Worm (Caenorhabditis elegans) whole organism, young adult: ENCODE measurements around the gene Y44A6D.5.

ENCODE experiments used
- F10E7.11 ChIP-seq: sonication (generic microtip); optimal IDR thresholded peaks from 2 replicates; lab custom pipeline; 2017; ENCODE audit warnings: mild to moderate bottlenecking, missing genetic modification characterization, moderate library complexity, missing compliant biosample characterization
- F22D6.2 ChIP-seq: sonication (generic microtip); optimal IDR thresholded peaks from 2 replicates; lab custom pipeline; 2016; ENCODE audit warnings: mild to moderate bottlenecking, missing genetic modification characterization, missing compliant biosample characterization
- F23B12.7 ChIP-seq: sonication (generic microtip); optimal IDR thresholded peaks from 2 replicates; lab custom pipeline; 2017; ENCODE audit warnings: missing genetic modification characterization, mild to moderate bottlenecking, missing compliant biosample characterization, antibody characterized with exemption, moderate library complexity; ENCODE audit not compliant: insufficient read depth
- F52B5.7 ChIP-seq: sonication (generic microtip); optimal IDR thresholded peaks from 2 replicates; lab custom pipeline; 2016; ENCODE audit warnings: mild to moderate bottlenecking, missing genetic modification characterization, missing compliant biosample characterization
- F57A8.1 ChIP-seq: fragments of 200-800 bp; sonication (Bioruptor generic); optimal IDR thresholded peaks from 2 replicates; lab custom pipeline; 2018; ENCODE audit warnings: mild to moderate bottlenecking, missing genetic modification characterization, moderate library complexity, missing compliant biosample characterization
- Y53F4B.3 ChIP-seq: fragments of 200-800 bp; sonication (Bioruptor generic); IDR thresholded peaks from 2 replicates; pipeline ENCODE4 v1.3.6; 2022; ENCODE audit warnings: missing genetic modification reagents, missing genetic modification characterization, missing compliant biosample characterization
- Y79H2A.3 ChIP-seq: fragments of 200-800 bp; sonication (Bioruptor generic); conservative IDR thresholded peaks from 2 replicates; pipeline ENCODE4 v1.3.6; 2022; ENCODE audit warnings: missing genetic modification reagents, missing genetic modification characterization, missing compliant biosample characterization
- ama-1 ChIP-seq, 3 experiments: fragments of 150-350 bp in 1 of 3; sonication (generic microtip) in 2 of 3; optimal IDR thresholded peaks; 2 replicates each; lab custom pipeline; 2014 to 2018; ENCODE audit warnings: missing biosample characterization in 2 of 3, missing genetic modification characterization in 2 of 3, missing genetic modification reagents in 2 of 3
- athp-1 ChIP-seq: sonication (generic microtip); optimal IDR thresholded peaks from 2 replicates; lab custom pipeline; 2017; ENCODE audit warnings: mild to moderate bottlenecking, missing genetic modification characterization, missing compliant biosample characterization
- attf-6 ChIP-seq: fragments of 200-800 bp; sonication (Bioruptor generic); IDR thresholded peaks from 2 replicates; pipeline ENCODE4 v1.3.6; 2022; ENCODE audit warnings: missing genetic modification reagents, missing genetic modification characterization, missing compliant biosample characterization
- ccch-3 ChIP-seq: fragments of 200-800 bp; sonication (Bioruptor generic); optimal IDR thresholded peaks from 2 replicates; lab custom pipeline; 2018; ENCODE audit warnings: mild to moderate bottlenecking, missing genetic modification characterization, missing compliant biosample characterization
- cebp-1 ChIP-seq, 2 experiments: fragments of 200-800 bp in 1 of 2; sonication (Bioruptor generic) in 1 of 2; sonication (generic microtip) in 1 of 2; IDR thresholded peaks in 1 of 2; optimal IDR thresholded peaks in 1 of 2; 2 replicates each; pipeline versions ENCODE4 v1.3.6 to Lab custom; 2017 to 2022; ENCODE audit warnings: missing compliant biosample characterization in 2 of 2, missing genetic modification characterization in 2 of 2, mild to moderate bottlenecking in 1 of 2, missing genetic modification reagents in 1 of 2, moderate library complexity in 1 of 2
- cebp-2 ChIP-seq: fragments of 200-800 bp; sonication (Bioruptor generic); IDR thresholded peaks from 2 replicates; pipeline ENCODE4 v1.3.6; 2022; ENCODE audit warnings: missing genetic modification characterization, missing compliant biosample characterization
- chd-7 ChIP-seq: sonication (generic microtip); optimal IDR thresholded peaks from 2 replicates; lab custom pipeline; 2016; ENCODE audit warnings: mild to moderate bottlenecking, missing genetic modification characterization, moderate library complexity, missing compliant biosample characterization
- efl-1 ChIP-seq: fragments of 150-350 bp; optimal IDR thresholded peaks from 2 replicates; lab custom pipeline; 2014; ENCODE audit warnings: missing biosample characterization, missing genetic modification reagents, missing genetic modification characterization
- egl-18 ChIP-seq: fragments of 200-800 bp; sonication (Bioruptor generic); IDR thresholded peaks from 2 replicates; pipeline ENCODE4 v1.3.6; 2022; ENCODE audit warnings: missing genetic modification reagents, missing genetic modification characterization, missing compliant biosample characterization
- egrh-3 ChIP-seq: fragments of 200-800 bp; sonication (Bioruptor generic); IDR thresholded peaks from 2 replicates; pipeline ENCODE4 v1.3.6; 2022; ENCODE audit warnings: missing genetic modification reagents, missing genetic modification characterization, missing compliant biosample characterization
- ets-4 ChIP-seq: fragments of 200-800 bp; sonication (Bioruptor generic); optimal IDR thresholded peaks from 2 replicates; lab custom pipeline; 2018; ENCODE audit warnings: mild to moderate bottlenecking, missing genetic modification characterization, missing compliant biosample characterization
- fkh-3 ChIP-seq: sonication (generic microtip); optimal IDR thresholded peaks from 2 replicates; lab custom pipeline; 2016; ENCODE audit warnings: mild to moderate bottlenecking, missing genetic modification characterization, missing compliant biosample characterization
- hrde-1 ChIP-seq: sonication (generic microtip); optimal IDR thresholded peaks from 2 replicates; lab custom pipeline; 2016; ENCODE audit warnings: missing genetic modification characterization, mild to moderate bottlenecking, missing compliant biosample characterization, moderate library complexity, missing genotype, missing genetic modification reagents, borderline replicate concordance
- hsf-1 ChIP-seq: fragments of 200-800 bp; sonication (Bioruptor generic); IDR thresholded peaks from 2 replicates; pipeline ENCODE4 v1.3.6; 2022; ENCODE audit warnings: missing genetic modification reagents, missing genetic modification characterization, missing compliant biosample characterization
- let-526 ChIP-seq: fragments of 200-800 bp; sonication (Bioruptor generic); IDR thresholded peaks from 2 replicates; pipeline ENCODE4 v1.3.6; 2022; ENCODE audit warnings: missing genetic modification reagents, missing genetic modification characterization, missing compliant biosample characterization
- let-607 ChIP-seq, 2 experiments: fragments of 200-800 bp in 1 of 2; sonication (Bioruptor generic) in 1 of 2; sonication (generic microtip) in 1 of 2; optimal IDR thresholded peaks; 2 replicates each; lab custom pipeline; 2016 to 2018; ENCODE audit warnings: mild to moderate bottlenecking in 2 of 2, missing compliant biosample characterization in 2 of 2, missing genetic modification characterization in 2 of 2, moderate library complexity in 2 of 2, missing genotype in 1 of 2
- lir-1 ChIP-seq: fragments of 200-800 bp; sonication (Bioruptor generic); conservative IDR thresholded peaks from 2 replicates; pipeline ENCODE4 v1.3.6; 2022; ENCODE audit warnings: missing genetic modification reagents, missing genetic modification characterization, missing compliant biosample characterization
- lsl-1 ChIP-seq: fragments of 200-800 bp; sonication (Bioruptor generic); optimal IDR thresholded peaks from 2 replicates; lab custom pipeline; 2018; ENCODE audit warnings: mild to moderate bottlenecking, missing genetic modification characterization, moderate library complexity, missing compliant biosample characterization
- lsy-27 ChIP-seq: sonication (generic microtip); optimal IDR thresholded peaks from 2 replicates; lab custom pipeline; 2017; ENCODE audit warnings: missing genetic modification characterization, mild to moderate bottlenecking, missing compliant biosample characterization, antibody characterized with exemption, missing genotype, borderline replicate concordance; ENCODE audit not compliant: insufficient read depth
- madf-10 ChIP-seq: sonication (generic microtip); optimal IDR thresholded peaks from 2 replicates; lab custom pipeline; 2016; ENCODE audit warnings: mild to moderate bottlenecking, missing genetic modification characterization, missing compliant biosample characterization
- madf-6 ChIP-seq: fragments of 200-800 bp; sonication (Bioruptor generic); IDR thresholded peaks from 2 replicates; pipeline ENCODE4 v1.3.6; 2022; ENCODE audit warnings: missing genetic modification reagents, missing genetic modification characterization, missing compliant biosample characterization
- madf-8 ChIP-seq: fragments of 200-800 bp; sonication (Bioruptor generic); conservative IDR thresholded peaks from 2 replicates; pipeline ENCODE4 v1.3.6; 2022; ENCODE audit warnings: missing genetic modification reagents, missing genetic modification characterization, missing compliant biosample characterization
- mel-28 ChIP-seq: sonication (generic microtip); optimal IDR thresholded peaks from 2 replicates; lab custom pipeline; 2016; ENCODE audit warnings: borderline replicate concordance, mild to moderate bottlenecking, missing genetic modification characterization, missing compliant biosample characterization
- mes-4 ChIP-seq: sonication (generic microtip); optimal IDR thresholded peaks from 2 replicates; lab custom pipeline; 2016; ENCODE audit warnings: missing genotype, missing genetic modification characterization, missing compliant biosample characterization
- nfya-2 ChIP-seq: fragments of 200-800 bp; sonication (Bioruptor generic); IDR thresholded peaks from 2 replicates; pipeline ENCODE4 v1.3.6; 2022; ENCODE audit warnings: missing genetic modification reagents, missing genetic modification characterization, missing compliant biosample characterization
- nfyb-1 ChIP-seq: fragments of 200-800 bp; sonication (Bioruptor generic); IDR thresholded peaks from 2 replicates; pipeline ENCODE4 v1.3.6; 2022; ENCODE audit warnings: missing genetic modification reagents, missing genetic modification characterization, missing compliant biosample characterization
- pbrm-1 ChIP-seq: fragments of 200-800 bp; sonication (Bioruptor generic); IDR thresholded peaks from 2 replicates; pipeline ENCODE4 v1.3.6; 2022; ENCODE audit warnings: missing genetic modification reagents, missing genetic modification characterization, missing compliant biosample characterization
- rcor-1 ChIP-seq: fragments of 200-800 bp; sonication (Bioruptor generic); IDR thresholded peaks from 2 replicates; pipeline ENCODE4 v1.3.6; 2022; ENCODE audit warnings: missing genetic modification reagents, missing genetic modification characterization, missing compliant biosample characterization
- rec-8 ChIP-seq, 2 experiments: sonication (generic microtip); optimal IDR thresholded peaks; 2 replicates each; lab custom pipeline; 2016; ENCODE audit warnings: mild to moderate bottlenecking in 2 of 2, missing genetic modification characterization in 2 of 2, missing genetic modification reagents in 2 of 2, missing genotype in 2 of 2, missing biosample characterization in 1 of 2, missing compliant biosample characterization in 1 of 2, moderate library complexity in 1 of 2
- sea-2 ChIP-seq: fragments of 200-800 bp; sonication (Bioruptor generic); IDR thresholded peaks from 2 replicates; pipeline ENCODE4 v1.3.6; 2022; ENCODE audit warnings: missing genetic modification characterization, missing compliant biosample characterization
- snpc-1.3 ChIP-seq: sonication (generic microtip); optimal IDR thresholded peaks from 2 replicates; lab custom pipeline; 2017; ENCODE audit warnings: missing genetic modification characterization, mild to moderate bottlenecking, missing compliant biosample characterization, antibody characterized with exemption, moderate library complexity, missing genotype, missing genetic modification reagents; ENCODE audit not compliant: insufficient read depth
- sptf-2 ChIP-seq: fragments of 200-800 bp; sonication (Bioruptor generic); optimal IDR thresholded peaks from 2 replicates; lab custom pipeline; 2018; ENCODE audit warnings: mild to moderate bottlenecking, missing genetic modification characterization, missing compliant biosample characterization
- tbp1 ChIP-seq: fragments of 200-800 bp; sonication (Bioruptor generic); optimal IDR thresholded peaks from 2 replicates; lab custom pipeline; 2018; ENCODE audit warnings: mild to moderate bottlenecking, missing genetic modification characterization, missing compliant biosample characterization
- tlf-1 ChIP-seq: fragments of 200-800 bp; sonication (Bioruptor generic); optimal IDR thresholded peaks from 2 replicates; lab custom pipeline; 2018; ENCODE audit warnings: mild to moderate bottlenecking, missing genetic modification characterization, missing compliant biosample characterization
- unc-62 ChIP-seq: fragments of 150-350 bp; optimal IDR thresholded peaks from 2 replicates; lab custom pipeline; 2014; ENCODE audit warnings: missing biosample characterization, missing genetic modification reagents, missing genetic modification characterization
- xnd-1 ChIP-seq: sonication (generic microtip); optimal IDR thresholded peaks from 2 replicates; lab custom pipeline; 2016; ENCODE audit warnings: missing genotype, missing genetic modification reagents, missing genetic modification characterization, missing compliant biosample characterization
- ztf-22 ChIP-seq: fragments of 200-800 bp; sonication (Bioruptor generic); optimal IDR thresholded peaks from 2 replicates; lab custom pipeline; 2018; ENCODE audit warnings: mild to moderate bottlenecking, missing genetic modification characterization, moderate library complexity, missing compliant biosample characterization
- ztf-26 ChIP-seq: sonication (generic microtip); optimal IDR thresholded peaks from 2 replicates; lab custom pipeline; 2017; ENCODE audit warnings: missing genetic modification characterization, missing compliant biosample characterization
- ztf-28 ChIP-seq: fragments of 200-800 bp; sonication (Bioruptor generic); IDR thresholded peaks from 2 replicates; pipeline ENCODE4 v1.3.6; 2022; ENCODE audit warnings: missing genetic modification reagents, missing genetic modification characterization, missing compliant biosample characterization

The Y44A6D.5 gene

ce11 chrV:20847743-20848229, 45.0 kb upstream of the Y44A6D.5 start:
- TF ChIP-seq unc-62 (GFP tag; lab: Kevin White, UChicago) = no peak
- no peak for TF ChIP-seq rec-8 (tag; optimal IDR thresholded peaks at IDR 0.05; lab: Kevin White, UChicago)
- no peak for TF ChIP-seq let-526 (GFP tag; lab: Robert Waterston, UW)
- no peak for TF ChIP-seq egrh-3 (GFP tag; lab: Robert Waterston, UW)
- peak; percentile 53 for TF ChIP-seq F52B5.7 (tag; lab: Kevin White, UChicago)
- peak; percentile 63 for TF ChIP-seq tlf-1
- TF ChIP-seq mel-28 (tag; lab: Kevin White, UChicago) = no peak
- peak; percentile 52; the same call in 1 of the 2 replicates for TF ChIP-seq madf-6 (GFP tag; lab: Robert Waterston, UW)
- TF ChIP-seq hrde-1 = no peak
- peak; percentile 20 for TF ChIP-seq madf-10
- TF ChIP-seq ztf-22 (GFP tag; lab: Kevin White, UChicago) = no peak
- no peak for TF ChIP-seq lsy-27
- peak; percentile 20; the same call in 1 of the 2 replicates for TF ChIP-seq rcor-1 (GFP tag; lab: Robert Waterston, UW)
- TF ChIP-seq nfya-2 (GFP tag; lab: Robert Waterston, UW) = no peak
- peak; percentile 22 for TF ChIP-seq lsl-1 (GFP tag; lab: Kevin White, UChicago)
- no peak for TF ChIP-seq cebp-2
- TF ChIP-seq hsf-1 = peak; percentile 73
- peak; percentile 50; the same call in 1 of the 2 replicates for TF ChIP-seq pbrm-1 (GFP tag; lab: Robert Waterston, UW)
- TF ChIP-seq snpc-1.3 (tag; lab: Kevin White, UChicago) = no peak
- TF ChIP-seq Y79H2A.3 (GFP tag; lab: Robert Waterston, UW) = 0 out of 2 replicates have a peak, but pooled peaks have one; percentile 39
- TF ChIP-seq sea-2 (GFP tag; lab: Robert Waterston, UW) = no peak
- no peak for TF ChIP-seq madf-8 (GFP tag; lab: Robert Waterston, UW)
- TF ChIP-seq mes-4 (tag; lab: Kevin White, UChicago) = no peak
- peak; percentile 32 for TF ChIP-seq ets-4 (GFP tag; lab: Kevin White, UChicago)
- TF ChIP-seq efl-1 (GFP tag; lab: Kevin White, UChicago) = no peak
- no peak for TF ChIP-seq ztf-28 (GFP tag; lab: Robert Waterston, UW)
- peak; percentile 56 for TF ChIP-seq F23B12.7
- TF ChIP-seq egl-18 = no peak
- no peak for TF ChIP-seq attf-6
- TF ChIP-seq fkh-3 (tag; lab: Kevin White, UChicago) = peak; percentile 1
- no peak for TF ChIP-seq lir-1 (GFP tag; lab: Robert Waterston, UW)
- TF ChIP-seq xnd-1 = peak; percentile 8
- peak; percentile 76 for TF ChIP-seq chd-7 (tag; lab: Kevin White, UChicago)
- TF ChIP-seq F22D6.2 = no peak
- TF ChIP-seq ccch-3 (GFP tag; lab: Kevin White, UChicago) = no peak
- TF ChIP-seq F10E7.11 = peak; percentile 45
- no peak for TF ChIP-seq cebp-1 (GFP tag; IDR thresholded peaks at IDR 0.05; lab: Robert Waterston, UW)
- peak; percentile 36 for TF ChIP-seq cebp-1 (tag; optimal IDR thresholded peaks at IDR 0.05; lab: Kevin White, UChicago)
- TF ChIP-seq let-607 (tag; optimal IDR thresholded peaks at IDR 0.05; lab: Kevin White, UChicago) = no peak
- TF ChIP-seq ama-1 (optimal IDR thresholded peaks at IDR 0.05; lab: Kevin White, UChicago) = peak; percentile 75
- TF ChIP-seq ama-1 (GFP tag; optimal IDR thresholded peaks at IDR 0.05; lab: Kevin White, UChicago) = no peak
- TF ChIP-seq tbp1 (GFP tag; lab: Kevin White, UChicago) = peak; percentile 51
- TF ChIP-seq nfyb-1 (GFP tag; lab: Robert Waterston, UW) = peak; percentile 70
- no peak for TF ChIP-seq F57A8.1 (GFP tag; lab: Kevin White, UChicago)
- peak; percentile 72 for TF ChIP-seq athp-1 (tag; lab: Kevin White, UChicago)
- TF ChIP-seq ztf-26 (tag; lab: Kevin White, UChicago) = peak; percentile 33
- TF ChIP-seq Y53F4B.3 (GFP tag; lab: Robert Waterston, UW) = no peak
- TF ChIP-seq sptf-2 = no peak
